Fruit fly (Drosophila melanogaster) whole organism, wandering third instar larva: ENCODE data around the gene Mco1.

Experiments
- CG32264 ChIP-seq: fragments of 200-800 bp; sonication (Bioruptor generic); optimal IDR thresholded peaks from 2 replicates; lab custom pipeline; 2016; ENCODE audit warnings: missing biosample characterization, missing genetic modification characterization
- CG9705 ChIP-seq: fragments of 200-800 bp; sonication (Bioruptor generic); optimal IDR thresholded peaks from 2 replicates; lab custom pipeline; 2018; ENCODE audit warnings: missing biosample characterization, mild to moderate bottlenecking, missing genetic modification characterization
- Dif ChIP-seq: fragments of 200-275, 200-300 bp; sonication (Bioruptor generic); optimal IDR thresholded peaks from 2 replicates; lab custom pipeline; 2018; ENCODE audit warnings: missing biosample characterization, missing genetic modification characterization; ENCODE audit not compliant: partially characterized antibody
- br ChIP-seq: fragments of 200-800 bp; sonication (Bioruptor generic); optimal IDR thresholded peaks from 2 replicates; lab custom pipeline; 2016; ENCODE audit warnings: missing biosample characterization, missing genetic modification characterization
- pan ChIP-seq: fragments of >200 bp; optimal IDR thresholded peaks from 2 replicates; lab custom pipeline; 2017
- rgr ChIP-seq: fragments of 200-800 bp; sonication (Bioruptor generic); optimal IDR thresholded peaks from 3 replicates; lab custom pipeline; 2016; ENCODE audit warnings: missing biosample characterization, mild to moderate bottlenecking, missing genetic modification characterization
- tai ChIP-seq: sonication (Bioruptor generic); optimal IDR thresholded peaks from 2 replicates; lab custom pipeline; 2016; ENCODE audit warnings: missing biosample characterization, missing genetic modification characterization

DNA sequence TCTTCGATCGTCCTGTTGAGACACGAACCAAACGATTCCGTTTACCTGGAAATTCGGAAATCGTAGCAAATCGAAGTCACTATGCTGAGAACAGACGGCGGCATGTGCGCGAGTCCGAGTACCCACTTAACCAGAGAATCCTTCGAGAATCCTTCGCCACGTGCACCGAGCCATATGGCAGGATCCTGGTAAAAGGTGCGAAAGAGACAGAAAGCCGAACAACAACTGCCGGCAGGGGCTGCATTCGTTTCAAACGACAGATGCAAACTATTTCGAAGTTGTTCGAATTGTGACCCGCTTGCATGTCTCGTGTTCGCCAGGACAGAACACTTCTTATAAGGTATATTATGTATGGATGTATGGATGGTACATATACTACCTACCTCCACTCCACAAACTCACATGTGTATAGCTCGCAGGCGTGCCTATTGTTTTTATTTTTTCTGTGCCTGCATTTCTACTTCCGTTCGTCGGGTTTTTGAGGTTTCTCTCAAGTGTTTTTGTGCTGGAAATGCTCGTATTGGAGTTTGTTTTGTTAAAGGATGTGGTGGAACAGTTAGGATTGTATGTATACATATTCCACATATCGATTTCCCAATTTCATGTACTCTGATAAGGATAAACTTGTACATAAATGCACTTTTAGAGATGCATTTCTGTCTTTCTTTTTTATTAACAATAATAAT, 38.1 kb downstream of the Mco1 start:
- TF ChIP-seq rgr (GFP tag; lab: Kevin White, UChicago), result no peak
- no peak for TF ChIP-seq pan (lab: Kevin White, UChicago)
- no peak for TF ChIP-seq br
- no peak for TF ChIP-seq CG9705 (GFP tag; lab: Kevin White, UChicago)
- no peak for TF ChIP-seq tai (GFP tag; lab: Kevin White, UChicago)
- no peak for TF ChIP-seq CG32264
- no peak for TF ChIP-seq Dif (GFP tag; lab: Kevin White, UChicago)
